Worm (Caenorhabditis elegans): ENCODE results near the gene F58F9.4.

Gene F58F9.4

DNA sequence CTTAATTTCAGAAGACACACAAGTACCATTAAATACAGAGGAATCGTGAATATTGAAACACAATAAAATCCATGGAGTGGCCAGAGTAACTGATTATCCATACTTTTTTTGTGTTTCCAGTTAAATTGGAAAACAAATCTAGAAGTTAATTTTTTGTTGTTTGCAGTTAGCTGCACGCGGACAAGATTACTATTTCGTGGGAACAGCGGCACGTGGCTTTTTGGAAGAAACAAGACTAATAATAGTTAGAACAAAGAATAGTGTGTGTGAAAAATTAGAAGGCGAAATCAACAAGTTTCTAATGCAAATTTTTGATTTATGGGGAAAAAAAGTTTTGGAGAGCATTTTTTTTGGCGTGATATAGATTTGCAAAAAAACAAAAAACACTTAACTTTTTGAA is 35.7 kb downstream of the F58F9.4 start, which contains the start of gene srv-29:
Gene srv-29, minus strand, starts transcription at position 101 of the 400 bp plus-strand sequence.
- TF ChIP-seq snpc-4 (tag; optimal IDR thresholded peaks at IDR 0.05) (no peak), pax-3 (tag; optimal IDR thresholded peaks at IDR 0.05) (no peak), ama-1 (optimal IDR thresholded peaks at IDR 0.05) (no peak), ceh-8 (GFP tag; optimal IDR thresholded peaks at IDR 0.05) (no peak), mef-2 (tag; optimal IDR thresholded peaks at IDR 0.05) (no peak), unc-86 (tag; optimal IDR thresholded peaks at IDR 0.05) (no peak), C34B4.2 (tag; optimal IDR thresholded peaks at IDR 0.05) (no peak), fos-1 (tag; optimal IDR thresholded peaks at IDR 0.05) (no peak), lsy-2 (tag; optimal IDR thresholded peaks at IDR 0.05) (no peak), grh-1 (GFP tag; IDR thresholded peaks at IDR 0.05) (no peak), zip-4 (GFP tag; optimal IDR thresholded peaks at IDR 0.05) (no peak), unc-62 (GFP tag; optimal IDR thresholded peaks at IDR 0.05) (no peak), snu-23 (GFP tag; optimal IDR thresholded peaks at IDR 0.05) (no peak), dpl-1 (GFP tag; optimal IDR thresholded peaks at IDR 0.05) (no peak), sup-37 (GFP tag; optimal IDR thresholded peaks at IDR 0.05) (no peak), nhr-19 (GFP tag; conservative IDR thresholded peaks at IDR 0.05) (no peak), nhr-71 (tag; optimal IDR thresholded peaks at IDR 0.05) (no peak), rnt-1 (tag; optimal IDR thresholded peaks at IDR 0.05) (no peak), nhr-77 (tag; optimal IDR thresholded peaks at IDR 0.05) (no peak)

DNA sequence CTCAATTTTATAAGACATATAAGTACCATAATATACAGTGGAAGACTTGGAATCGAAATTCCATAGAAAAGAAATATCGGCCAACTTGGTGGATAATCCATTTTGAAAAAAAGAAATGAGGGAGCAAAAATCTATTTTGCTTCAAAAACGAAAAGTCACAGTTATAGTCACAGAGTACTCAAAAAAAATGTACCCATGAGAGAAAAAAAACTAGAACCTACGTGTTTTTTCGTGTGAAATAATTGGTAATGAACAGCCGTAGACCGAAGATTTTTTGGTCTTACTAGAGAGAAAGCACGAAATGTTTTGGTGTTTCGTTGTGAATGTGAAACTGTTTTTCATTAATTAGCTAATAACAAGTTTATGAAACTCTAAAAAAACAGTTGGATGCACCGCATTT is 38.5 kb downstream of the F58F9.4 start, which contains the start of gene srv-30:
Gene srv-30, minus strand, starts transcription at position 101 of the 400 bp plus-strand sequence.
- no peak for TF ChIP-seq nhr-71 (tag; optimal IDR thresholded peaks at IDR 0.05)
- TF ChIP-seq elt-2 (tag; optimal IDR thresholded peaks at IDR 0.05), result no peak
- no peak for TF ChIP-seq unc-62 (GFP tag; optimal IDR thresholded peaks at IDR 0.05)
- TF ChIP-seq efl-3 (GFP tag; optimal IDR thresholded peaks at IDR 0.05), result no peak
- TF ChIP-seq blmp-1 (tag; optimal IDR thresholded peaks at IDR 0.05), result no peak
- TF ChIP-seq skn-1 (tag; optimal IDR thresholded peaks at IDR 0.05), result no peak
- TF ChIP-seq mep-1 (tag; optimal IDR thresholded peaks at IDR 0.05), result no peak
- TF ChIP-seq C16A3.4 (tag; optimal IDR thresholded peaks at IDR 0.05), result no peak
- no peak for TF ChIP-seq efl-1 (optimal IDR thresholded peaks at IDR 0.05)
- TF ChIP-seq efl-1 (GFP tag; optimal IDR thresholded peaks at IDR 0.05 in 1 of 2), result no peak
- TF ChIP-seq mdl-1 (tag; optimal IDR thresholded peaks at IDR 0.05), result no peak
- no peak for TF ChIP-seq zag-1 (tag; optimal IDR thresholded peaks at IDR 0.05)
- TF ChIP-seq nhr-11 (tag; optimal IDR thresholded peaks at IDR 0.05), result no peak
- no peak for TF ChIP-seq ces-1 (GFP tag; optimal IDR thresholded peaks at IDR 0.05)
- no peak for TF ChIP-seq lin-15B (tag; optimal IDR thresholded peaks at IDR 0.05)
- no peak for TF ChIP-seq fos-1 (tag; optimal IDR thresholded peaks at IDR 0.05)
- TF ChIP-seq snu-23 (GFP tag; optimal IDR thresholded peaks at IDR 0.05), result no peak

ce11 chrIV:6271923-6272322 is 41.1 kb downstream of the F58F9.4 start, which contains the start of gene srv-31:
srv-31 (minus strand) TSS chrIV:6272023.
- no peak for TF ChIP-seq ama-1 (optimal IDR thresholded peaks at IDR 0.05)
- TF ChIP-seq ces-1 (GFP tag; optimal IDR thresholded peaks at IDR 0.05), result no peak
- no peak for TF ChIP-seq zag-1 (tag; optimal IDR thresholded peaks at IDR 0.05)
- no peak for TF ChIP-seq lin-14 (GFP tag; optimal IDR thresholded peaks at IDR 0.05)

DNA sequence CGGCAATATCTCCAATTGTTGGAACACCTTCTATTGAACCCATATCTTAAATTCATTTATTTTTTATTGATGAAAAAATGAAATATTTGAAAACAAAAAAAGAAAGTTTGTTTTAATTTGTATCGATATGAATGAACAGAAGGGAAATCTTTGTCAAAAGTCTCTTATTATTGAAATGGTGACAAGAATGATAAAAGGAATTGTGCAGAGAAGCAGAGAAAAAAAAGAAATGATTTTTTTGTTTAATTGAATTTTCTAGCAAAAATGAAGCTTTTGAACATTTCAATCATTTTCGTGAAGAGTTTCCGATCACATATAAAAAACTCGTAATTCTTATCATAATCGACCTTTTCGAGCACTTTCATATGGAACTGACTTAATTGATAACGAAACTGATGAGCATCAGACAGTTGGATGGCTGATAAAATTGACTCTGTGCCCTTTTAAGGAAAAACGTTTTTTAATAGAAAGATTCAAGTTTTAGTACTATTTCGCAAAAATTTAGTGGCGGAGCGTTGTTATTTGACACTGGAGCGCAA is 44.9 kb downstream of the F58F9.4 start, which contains the start of the genes aat-4 and T13A10.1:
Gene aat-4, minus strand, starts transcription at position 51 of the 539 bp plus-strand sequence.
Gene T13A10.1, plus strand, starts transcription at position 411 of the 539 bp plus-strand sequence.
- TF ChIP-seq nhr-77 (tag; optimal IDR thresholded peaks at IDR 0.05), result no peak
- TF ChIP-seq rnt-1 (tag; optimal IDR thresholded peaks at IDR 0.05), result no peak
- TF ChIP-seq fkh-10 (GFP tag; optimal IDR thresholded peaks at IDR 0.05), result no peak
- no peak for TF ChIP-seq ceh-90 (tag; optimal IDR thresholded peaks at IDR 0.05)
- TF ChIP-seq pqm-1 (tag; optimal IDR thresholded peaks at IDR 0.05), result peak; percentile 65
- TF ChIP-seq zag-1 (tag; optimal IDR thresholded peaks at IDR 0.05), result no peak
- TF ChIP-seq elt-2 (tag; optimal IDR thresholded peaks at IDR 0.05), result peak; percentile 55
- no peak for TF ChIP-seq egl-13 (tag; optimal IDR thresholded peaks at IDR 0.05)
- peak; percentile 39 for TF ChIP-seq tlp-1 (tag; optimal IDR thresholded peaks at IDR 0.05)

Measured in whole organism, L1 larva.